Fruit fly (Drosophila melanogaster) whole organism: ENCODE data around the gene Scsalpha2.

Source experiments
- CG8478 ChIP-seq: fragments of >200 bp; optimal IDR thresholded peaks from 2 replicates; lab custom pipeline; 2018; ENCODE audit warnings: inconsistent platforms
- Dll ChIP-seq: fragments of >200 bp; optimal IDR thresholded peaks from 2 replicates; lab custom pipeline; 2017
- EcR ChIP-seq, 2 experiments: fragments of >200 bp; optimal IDR thresholded peaks; 2 replicates each; lab custom pipeline; 2017; ENCODE audit warnings: missing biosample characterization in 2 of 2, missing genetic modification characterization in 2 of 2, missing genetic modification reagents in 2 of 2
- pan ChIP-seq: fragments of >200 bp; optimal IDR thresholded peaks from 2 replicates; lab custom pipeline; 2017
- psq ChIP-seq: fragments of >200 bp; optimal IDR thresholded peaks from 2 replicates; lab custom pipeline; 2017
- usp ChIP-seq: fragments of >200 bp; optimal IDR thresholded peaks from 2 replicates; lab custom pipeline; 2017; ENCODE audit warnings: missing biosample characterization, missing genetic modification characterization, mixed read lengths

Gene Scsalpha2

dm6 chr3R:19460409-19461217 lies 2.3 kb downstream of the Scsalpha2 start, which contains the start of gene Dys:
Dys (plus strand) TSS chr3R:19461085.
- TF ChIP-seq pan (lab: Kevin White, UChicago) (peak; percentile 5), usp (GFP tag; lab: Kevin White, UChicago) (no peak)

- no peak for TF ChIP-seq EcR (GFP tag; optimal IDR thresholded peaks at IDR 0.05; lab: Kevin White, UChicago)
- no peak for TF ChIP-seq usp (GFP tag; lab: Kevin White, UChicago)
- TF ChIP-seq pan (lab: Kevin White, UChicago) = no peak
- no peak for TF ChIP-seq Dll (lab: Kevin White, UChicago)
- no peak for TF ChIP-seq psq (lab: Kevin White, UChicago)
- no peak for TF ChIP-seq CG8478 (lab: Kevin White, UChicago)
These were observed 37.8 kb downstream of the Scsalpha2 start, which contains the start of gene CG3517 for dm6 chr3R:19425099-19425498. CG3517 (minus strand) TSS chr3R:19425199.

- TF ChIP-seq Dll (lab: Kevin White, UChicago) (no peak), pan (lab: Kevin White, UChicago) (no peak), usp (GFP tag; lab: Kevin White, UChicago) (no peak), EcR (GFP tag; optimal IDR thresholded peaks at IDR 0.05; lab: Kevin White, UChicago) (no peak), CG8478 (lab: Kevin White, UChicago) (no peak), psq (lab: Kevin White, UChicago) (no peak)
These were observed 50.4 kb downstream of the Scsalpha2 start, which contains the start of gene CG31221 for dm6 chr3R:19412434-19412833. CG31221 (plus strand) TSS chr3R:19412689.
